Worm (Caenorhabditis elegans) whole organism, L2 larva: ENCODE data around the gene T24H10.5.

Source experiments
- aly-2 ChIP-seq: fragments of 150-350 bp; optimal IDR thresholded peaks from 2 replicates; lab custom pipeline; 2014; ENCODE audit warnings: missing biosample characterization, missing genetic modification characterization
- ama-1 ChIP-seq: fragments of 150-350 bp; optimal IDR thresholded peaks from 2 replicates; lab custom pipeline; 2018; ENCODE audit warnings: inconsistent platforms
- ceh-16 ChIP-seq: fragments of 150-350 bp; optimal IDR thresholded peaks from 2 replicates; lab custom pipeline; 2014; ENCODE audit warnings: missing biosample characterization, missing genetic modification characterization
- elt-1 ChIP-seq: fragments of 150-350 bp; optimal IDR thresholded peaks from 2 replicates; lab custom pipeline; 2014; ENCODE audit warnings: missing biosample characterization, missing genetic modification characterization
- nhr-11 ChIP-seq: fragments of 150-350 bp; optimal IDR thresholded peaks from 2 replicates; lab custom pipeline; 2014; ENCODE audit warnings: missing biosample characterization, missing genetic modification characterization
- nhr-23 ChIP-seq: fragments of 150-350 bp; optimal IDR thresholded peaks from 2 replicates; lab custom pipeline; 2014; ENCODE audit warnings: missing biosample characterization, missing genetic modification reagents, missing genetic modification characterization
- nhr-6 ChIP-seq: fragments of 150-350 bp; optimal IDR thresholded peaks from 2 replicates; lab custom pipeline; 2014; ENCODE audit warnings: missing biosample characterization, missing genetic modification characterization
- nhr-77 ChIP-seq: fragments of 150-350 bp; optimal IDR thresholded peaks from 2 replicates; lab custom pipeline; 2014; ENCODE audit warnings: missing biosample characterization, missing genetic modification characterization
- skn-1 ChIP-seq: sonication (generic microtip); optimal IDR thresholded peaks from 2 replicates; lab custom pipeline; 2017; ENCODE audit warnings: missing biosample characterization, missing genetic modification characterization
- unc-39 ChIP-seq: fragments of 150-350 bp; optimal IDR thresholded peaks from 2 replicates; lab custom pipeline; 2014; ENCODE audit warnings: missing biosample characterization, missing genetic modification characterization
- unc-62 ChIP-seq: fragments of 150-350 bp; optimal IDR thresholded peaks from 2 replicates; lab custom pipeline; 2014; ENCODE audit warnings: missing biosample characterization, missing genetic modification reagents, missing genetic modification characterization
- zag-1 ChIP-seq: fragments of 150-350 bp; optimal IDR thresholded peaks from 2 replicates; lab custom pipeline; 2014; ENCODE audit warnings: missing biosample characterization, missing genetic modification characterization
- ztf-11 ChIP-seq: sonication (generic microtip); optimal IDR thresholded peaks from 2 replicates; lab custom pipeline; 2017; ENCODE audit warnings: missing biosample characterization, missing genetic modification characterization
- ztf-4 ChIP-seq: fragments of 150-350 bp; optimal IDR thresholded peaks from 2 replicates; lab custom pipeline; 2014; ENCODE audit warnings: missing biosample characterization, missing genetic modification characterization

DNA sequence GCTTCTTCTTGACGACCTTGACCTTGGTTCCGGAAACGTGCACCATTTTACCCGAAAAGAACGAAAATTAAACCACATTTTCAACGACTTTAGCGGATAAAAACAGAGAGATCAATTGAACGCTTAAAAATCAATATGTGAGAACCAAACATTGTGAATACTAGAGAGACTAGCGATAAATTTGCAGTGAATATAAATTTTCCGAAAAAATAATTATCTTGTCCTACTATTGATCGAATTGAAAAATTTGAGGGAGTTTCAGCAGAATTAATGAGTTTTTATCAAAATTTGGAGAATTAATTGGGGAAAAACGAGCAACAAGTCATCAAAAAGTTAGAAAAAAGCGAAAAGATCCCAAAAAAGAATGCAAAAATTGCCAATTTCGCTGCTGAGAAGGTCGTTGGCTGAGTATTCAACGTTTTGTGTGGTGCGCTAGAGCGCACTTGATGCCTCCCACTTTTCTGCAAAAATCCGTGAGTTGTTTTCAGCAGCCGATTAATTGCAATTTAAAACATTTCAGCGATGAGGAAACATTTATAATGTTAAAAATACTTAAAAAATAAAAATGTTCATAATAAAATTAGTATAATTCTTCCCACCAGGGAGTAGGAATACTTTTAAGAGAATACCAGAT, 43.7 kb upstream of the T24H10.5 start, which contains the start of gene rpl-32:
- TF ChIP-seq skn-1 (tag; lab: Kevin White, UChicago) (no peak), ceh-16 (peak; percentile 8), elt-1 (no peak), ztf-11 (no peak), nhr-11 (no peak), aly-2 (tag; lab: Kevin White, UChicago) (no peak), unc-62 (GFP tag; lab: Kevin White, UChicago) (no peak), nhr-23 (no peak), ztf-4 (tag; lab: Kevin White, UChicago) (peak; percentile 64), nhr-77 (tag; lab: Kevin White, UChicago) (no peak), nhr-6 (peak; percentile 26), ama-1 (lab: Kevin White, UChicago) (peak; percentile 33), zag-1 (peak; percentile 34), unc-39 (tag; lab: Kevin White, UChicago) (no peak)
